Fruit fly (Drosophila melanogaster) whole organism, embryonic: ENCODE measurements around the gene CG44837.

Experiments used
- Awh ChIP-seq: fragments of 200-800 bp; sonication (Bioruptor generic); IDR thresholded peaks from 2 replicates; pipeline ENCODE4, ENCODE4 v1.3.6; 2022; ENCODE audit warnings: missing biosample characterization, missing genetic modification characterization
- CG10274 ChIP-seq: fragments of 200-800 bp; sonication (Bioruptor generic); optimal IDR thresholded peaks from 3 replicates; lab custom pipeline; 2017; ENCODE audit warnings: missing biosample characterization, mild to moderate bottlenecking, missing genetic modification characterization
- CG10366 ChIP-seq: fragments of 200-800 bp; sonication (Bioruptor generic); IDR thresholded peaks from 2 replicates; pipeline ENCODE4 v1.3.6; 2022; ENCODE audit warnings: missing biosample characterization, missing genetic modification characterization
- CG11093 ChIP-seq: fragments of 200-800 bp; sonication (Bioruptor generic); IDR thresholded peaks from 3 replicates; pipeline ENCODE4 v1.3.6; 2022; ENCODE audit warnings: missing biosample characterization, missing genetic modification characterization
- CG17385 ChIP-seq: fragments of 200-800 bp; sonication (Bioruptor generic); optimal IDR thresholded peaks from 3 replicates; lab custom pipeline; 2018; ENCODE audit warnings: missing biosample characterization, mild to moderate bottlenecking, missing genetic modification characterization
- CG2199 ChIP-seq: fragments of 200-800 bp; sonication (Bioruptor generic); IDR thresholded peaks from 3 replicates; pipeline ENCODE4 v1.3.6; 2022; ENCODE audit warnings: missing biosample characterization, missing genetic modification characterization
- CG2712 ChIP-seq: fragments of 200-800 bp; optimal IDR thresholded peaks from 3 replicates; lab custom pipeline; 2019; ENCODE audit warnings: missing biosample characterization, mild to moderate bottlenecking, missing genetic modification characterization, moderate library complexity
- CG6813 ChIP-seq: fragments of 200-800 bp; sonication (Bioruptor generic); optimal IDR thresholded peaks from 2 replicates; lab custom pipeline; 2017; ENCODE audit warnings: missing biosample characterization, missing genetic modification characterization, mild to moderate bottlenecking, moderate library complexity, missing genetic modification reagents
- CG7786 ChIP-seq: fragments of 200-800 bp; sonication (Bioruptor generic); optimal IDR thresholded peaks from 2 replicates; lab custom pipeline; 2016; ENCODE audit warnings: missing biosample characterization, missing genetic modification characterization
- CG8944 ChIP-seq: fragments of 200-800 bp; sonication (Bioruptor generic); optimal IDR thresholded peaks from 3 replicates; lab custom pipeline; 2016; ENCODE audit warnings: missing biosample characterization, missing genetic modification characterization
- CG9437 ChIP-seq: fragments of 200-800 bp; sonication (Bioruptor generic); optimal IDR thresholded peaks from 2 replicates; lab custom pipeline; 2018; ENCODE audit warnings: missing biosample characterization, mild to moderate bottlenecking, missing genetic modification characterization
- CG9932 ChIP-seq: fragments of 200-800 bp; sonication (Bioruptor generic); IDR thresholded peaks from 2 replicates; pipeline ENCODE4 v1.3.6; 2022; ENCODE audit warnings: missing biosample characterization, missing genetic modification characterization
- D19A ChIP-seq: fragments of 200-800 bp; optimal IDR thresholded peaks from 3 replicates; lab custom pipeline; 2019; ENCODE audit warnings: missing biosample characterization, mild to moderate bottlenecking, missing genetic modification characterization, moderate library complexity
- Dbx ChIP-seq: fragments of 200-800 bp; sonication (Bioruptor generic); IDR thresholded peaks from 3 replicates; pipeline ENCODE4 v1.3.6; 2022; ENCODE audit warnings: missing biosample characterization, missing genetic modification characterization
- Dip2 ChIP-seq: fragments of 200-800 bp; sonication (Bioruptor generic); IDR thresholded peaks from 2 replicates; pipeline ENCODE4 v1.3.6; 2022; ENCODE audit warnings: missing biosample characterization, missing genetic modification characterization
- Doc3 ChIP-seq: fragments of 200-800 bp; sonication (Bioruptor generic); IDR thresholded peaks from 3 replicates; pipeline ENCODE4 v1.3.6; 2022; ENCODE audit warnings: missing biosample characterization, missing genetic modification characterization; ENCODE audit not compliant: partially characterized antibody
- Eip74EF ChIP-seq, 2 experiments: fragments of 200-800 bp in 1 of 2; fragments of >200 bp in 1 of 2; sonication (Bioruptor generic) in 1 of 2; optimal IDR thresholded peaks; 2 replicates each; lab custom pipeline; 2017 to 2019; ENCODE audit warnings: missing biosample characterization in 2 of 2, missing genetic modification characterization in 2 of 2, mild to moderate bottlenecking in 1 of 2, moderate library complexity in 1 of 2
- Ets65A ChIP-seq: fragments of 200-800 bp; sonication (Bioruptor generic); peaks from one replicate; lab custom pipeline; 2016; ENCODE audit warnings: missing biosample characterization, missing genetic modification characterization
- Hand ChIP-seq: fragments of 200-800 bp; sonication (Bioruptor generic); optimal IDR thresholded peaks from 2 replicates; lab custom pipeline; 2017; ENCODE audit warnings: mild to moderate bottlenecking, missing biosample characterization, missing genetic modification reagents, missing genetic modification characterization
- Hr3 ChIP-seq: fragments of 200-800 bp; sonication (Bioruptor generic); optimal IDR thresholded peaks from 3 replicates; lab custom pipeline; 2016; ENCODE audit warnings: missing biosample characterization, missing genetic modification characterization
- MESR4 ChIP-seq: fragments of 200-800 bp; sonication (Bioruptor generic); optimal IDR thresholded peaks from 2 replicates; lab custom pipeline; 2018; ENCODE audit warnings: missing biosample characterization, mild to moderate bottlenecking, missing genetic modification characterization, moderate library complexity
- Med ChIP-seq: fragments of 200-800 bp; sonication (Bioruptor generic); peaks from one replicate; lab custom pipeline; 2016; ENCODE audit warnings: missing biosample characterization, missing genetic modification characterization, mild to moderate bottlenecking, inconsistent platforms, moderate library complexity
- NK7.1 ChIP-seq: fragments of 200-800 bp; sonication (Bioruptor generic); optimal IDR thresholded peaks from 3 replicates; lab custom pipeline; 2016; ENCODE audit warnings: missing biosample characterization, missing genetic modification characterization
- Nf-YB ChIP-seq: fragments of 200-800 bp; sonication (Bioruptor generic); optimal IDR thresholded peaks from 3 replicates; lab custom pipeline; 2019; ENCODE audit warnings: missing biosample characterization, mild to moderate bottlenecking, missing genetic modification characterization, moderate library complexity
- Trl ChIP-seq, 3 experiments: fragments of >200 bp in 2 of 3; fragments of 200-800 bp in 1 of 3; sonication (Bioruptor generic) in 1 of 3; optimal IDR thresholded peaks; 2 replicates in 1 of 3; 3 replicates in 2 of 3; lab custom pipeline; 2016 to 2017; ENCODE audit warnings: missing biosample characterization in 1 of 3, missing genetic modification characterization in 1 of 3
- Xrp1 ChIP-seq: fragments of 200-800 bp; sonication (Bioruptor generic); IDR thresholded peaks from 2 replicates; pipeline ENCODE4 v1.3.6; 2022; ENCODE audit warnings: missing biosample characterization, missing genetic modification characterization
- ase ChIP-seq: fragments of 200-800 bp; sonication (Bioruptor generic); IDR thresholded peaks from 3 replicates; pipeline ENCODE4 v1.3.6; 2022; ENCODE audit warnings: missing biosample characterization, missing genetic modification characterization
- ash1 ChIP-seq: fragments of 200-800 bp; sonication (Bioruptor generic); optimal IDR thresholded peaks from 2 replicates; lab custom pipeline; 2018; ENCODE audit warnings: missing biosample characterization, mild to moderate bottlenecking, missing genetic modification characterization
- br ChIP-seq: fragments of >200 bp; optimal IDR thresholded peaks from 2 replicates; lab custom pipeline; 2017
- crc ChIP-seq: fragments of 200-800 bp; sonication (Bioruptor generic); optimal IDR thresholded peaks from 2 replicates; lab custom pipeline; 2016; ENCODE audit warnings: missing biosample characterization, missing genetic modification characterization
- exex ChIP-seq: fragments of 200-800 bp; sonication (Bioruptor generic); optimal IDR thresholded peaks from 4 replicates; lab custom pipeline; 2018; ENCODE audit warnings: missing biosample characterization, mild to moderate bottlenecking, missing genetic modification characterization, moderate library complexity
- fd96Cb ChIP-seq: fragments of 200-800 bp; sonication (Bioruptor generic); optimal IDR thresholded peaks from 2 replicates; lab custom pipeline; 2018; ENCODE audit warnings: missing biosample characterization, mild to moderate bottlenecking, missing genetic modification characterization, moderate library complexity
- gsb ChIP-seq: fragments of 200-800 bp; sonication (Bioruptor generic); IDR thresholded peaks from 2 replicates; pipeline ENCODE4 v1.3.6; 2022; ENCODE audit warnings: missing biosample characterization, missing genetic modification characterization
- lilli ChIP-seq: fragments of 200-800 bp; sonication (Bioruptor generic); optimal IDR thresholded peaks from 3 replicates; lab custom pipeline; 2016; ENCODE audit warnings: missing biosample characterization, missing genetic modification characterization
- lov ChIP-seq, 2 experiments: fragments of 200-800 bp in 1 of 2; fragments of >200 bp in 1 of 2; sonication (Bioruptor generic) in 1 of 2; IDR thresholded peaks in 1 of 2; optimal IDR thresholded peaks in 1 of 2; 2 replicates in 1 of 2; 3 replicates in 1 of 2; pipeline versions ENCODE4 v1.3.6 to Lab custom; 2017 to 2022; ENCODE audit warnings: missing biosample characterization in 1 of 2, missing genetic modification characterization in 1 of 2
- mirr ChIP-seq: fragments of 200-800 bp; sonication (Bioruptor generic); optimal IDR thresholded peaks from 3 replicates; lab custom pipeline; 2018; ENCODE audit warnings: missing biosample characterization, mild to moderate bottlenecking, missing genetic modification characterization
- pfk ChIP-seq: fragments of 200-800 bp; sonication (Bioruptor generic); optimal IDR thresholded peaks from 2 replicates; lab custom pipeline; 2018; ENCODE audit warnings: missing biosample characterization, mild to moderate bottlenecking, missing genetic modification characterization, moderate library complexity
- pita ChIP-seq: fragments of 200-800 bp; sonication (Bioruptor generic); optimal IDR thresholded peaks from 2 replicates; lab custom pipeline; 2017; ENCODE audit warnings: missing biosample characterization, mild to moderate bottlenecking, missing genetic modification characterization
- psq ChIP-seq: fragments of 200-800 bp; sonication (Bioruptor generic); optimal IDR thresholded peaks from 2 replicates; lab custom pipeline; 2017; ENCODE audit warnings: missing biosample characterization, missing genetic modification characterization
- repo ChIP-seq: fragments of 200-800 bp; sonication (Bioruptor generic); optimal IDR thresholded peaks from 2 replicates; lab custom pipeline; 2016; ENCODE audit warnings: missing biosample characterization, missing genetic modification characterization
- scrt ChIP-seq: fragments of 200-800 bp; sonication (Bioruptor generic); optimal IDR thresholded peaks from 2 replicates; lab custom pipeline; 2018; ENCODE audit warnings: missing biosample characterization, mild to moderate bottlenecking, missing genetic modification characterization, moderate library complexity
- stwl ChIP-seq: fragments of 200-800 bp; sonication (Bioruptor generic); optimal IDR thresholded peaks from 3 replicates; lab custom pipeline; 2018; ENCODE audit warnings: missing biosample characterization, mild to moderate bottlenecking, missing genetic modification characterization, moderate library complexity
- trem ChIP-seq: fragments of 200-800 bp; optimal IDR thresholded peaks from 3 replicates; lab custom pipeline; 2019; ENCODE audit warnings: missing biosample characterization, mild to moderate bottlenecking, missing genetic modification characterization, moderate library complexity
- trh ChIP-seq: fragments of 200-800 bp; sonication (Bioruptor generic); optimal IDR thresholded peaks from 2 replicates; lab custom pipeline; 2016; ENCODE audit warnings: missing biosample characterization, missing genetic modification characterization

CG44837 gene

DNA sequence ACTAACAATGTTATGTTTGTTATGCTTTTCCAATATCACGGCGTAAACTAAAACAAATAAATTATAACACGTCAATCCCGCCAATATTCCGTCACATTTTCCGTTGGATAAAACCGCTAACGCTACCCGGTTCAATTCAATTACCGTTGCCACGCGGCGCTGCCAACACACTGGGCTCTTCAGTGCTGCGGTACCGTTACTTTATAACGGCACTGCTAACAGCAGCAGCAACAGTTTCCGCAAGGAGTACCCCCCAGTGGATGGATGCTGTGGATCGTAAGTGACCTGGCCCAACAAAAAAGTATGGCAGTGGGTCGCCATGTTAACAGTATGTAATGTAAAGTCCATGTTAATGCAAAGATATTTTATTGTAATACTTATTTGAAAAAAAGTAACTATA is at the start of gene CG44837:
Gene CG44837, minus strand, starts transcription at position 157 of the 400 bp plus-strand sequence.
- TF ChIP-seq trh (GFP tag; lab: Kevin White, UChicago), result no peak
- no peak for TF ChIP-seq ash1
- TF ChIP-seq stwl (tag; lab: Kevin White, UChicago), result peak; percentile 32
- peak; percentile 84 for TF ChIP-seq scrt (GFP tag; lab: Kevin White, UChicago)
- TF ChIP-seq gsb (GFP tag; lab: Robert Waterston, UW), result no peak
- TF ChIP-seq CG17385 (GFP tag; lab: Kevin White, UChicago), result no peak
- TF ChIP-seq D19A (tag; lab: Kevin White, UChicago), result no peak
- no peak for TF ChIP-seq Xrp1 (GFP tag; lab: Robert Waterston, UW)
- no peak for TF ChIP-seq repo (GFP tag; lab: Kevin White, UChicago)
- no peak for TF ChIP-seq fd96Cb (tag; lab: Kevin White, UChicago)
- peak; percentile 7 for TF ChIP-seq Med
- TF ChIP-seq Eip74EF (GFP tag; optimal IDR thresholded peaks at IDR 0.05; lab: Kevin White, UChicago), result no peak
- no peak for TF ChIP-seq CG6813 (GFP tag; lab: Kevin White, UChicago)
- no peak for TF ChIP-seq ase
- no peak for TF ChIP-seq mirr (GFP tag; lab: Kevin White, UChicago)
- TF ChIP-seq Awh, result no peak
- TF ChIP-seq trem (tag; lab: Kevin White, UChicago), result peak; percentile 8

DNA sequence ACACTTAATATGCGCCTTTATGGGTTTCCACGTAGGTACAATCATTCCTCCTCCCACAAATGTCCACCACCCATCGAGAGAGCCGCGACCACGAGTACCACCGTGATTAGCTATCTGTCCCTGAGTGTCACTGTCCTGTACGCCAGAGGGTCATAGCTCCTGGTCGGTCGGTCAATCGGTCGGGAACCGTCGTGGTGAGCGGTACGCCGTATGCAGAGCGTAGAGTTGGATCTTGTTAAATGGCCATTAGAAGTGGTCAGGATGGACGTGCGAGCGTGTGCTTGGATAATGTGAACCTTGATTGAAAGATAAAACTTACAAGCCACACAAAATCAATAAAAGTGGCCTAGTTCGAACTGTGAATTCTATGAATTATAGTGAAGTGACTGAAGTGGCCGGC is 45.9 kb upstream of the CG44837 start, which contains the start of gene CG6938:
Gene CG6938, plus strand, starts transcription at position 301 of the 400 bp plus-strand sequence.
- no peak for TF ChIP-seq Doc3
- no peak for TF ChIP-seq MESR4 (GFP tag; lab: Kevin White, UChicago)
- TF ChIP-seq Ets65A, result peak; percentile 83

DNA sequence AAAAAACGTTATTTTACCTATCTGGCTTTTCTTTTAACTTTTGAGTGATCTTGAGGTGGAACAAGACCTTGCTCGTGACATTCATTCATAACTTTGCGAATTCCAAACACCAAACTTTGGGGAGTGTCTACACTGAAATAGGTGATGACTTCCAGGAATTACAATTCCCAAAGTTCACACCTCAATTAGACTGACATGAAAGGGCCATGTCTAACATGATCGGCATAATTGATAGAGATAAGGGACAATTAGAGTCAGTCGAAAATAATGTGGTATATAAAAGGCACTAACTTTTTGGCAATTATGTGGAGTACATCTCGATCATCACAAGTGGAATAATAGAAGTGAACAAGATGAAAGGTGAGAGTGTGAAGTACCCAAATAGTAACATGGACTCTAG is 37.1 kb upstream of the CG44837 start, which contains the start of gene CG43896:
Gene CG43896, plus strand, starts transcription at position 301 of the 400 bp plus-strand sequence.
- TF ChIP-seq Hr3 (GFP tag; lab: Kevin White, UChicago), result no peak
- no peak for TF ChIP-seq Dip2 (GFP tag; lab: Robert Waterston, UW)
- no peak for TF ChIP-seq crc
- TF ChIP-seq br (lab: Kevin White, UChicago), result no peak
- TF ChIP-seq pita (GFP tag; lab: Kevin White, UChicago), result no peak
- TF ChIP-seq CG8944 (GFP tag; lab: Kevin White, UChicago), result no peak
- no peak for TF ChIP-seq CG2199 (GFP tag; lab: Robert Waterston, UW)
- no peak for TF ChIP-seq CG7786 (GFP tag; lab: Kevin White, UChicago)
- TF ChIP-seq Nf-YB (GFP tag; lab: Kevin White, UChicago), result no peak
- no peak for TF ChIP-seq Hand
- TF ChIP-seq CG11093 (GFP tag; lab: Robert Waterston, UW), result no peak
- no peak for TF ChIP-seq NK7.1
- TF ChIP-seq fd96Cb (tag; lab: Kevin White, UChicago), result no peak
- no peak for TF ChIP-seq pfk (GFP tag; lab: Kevin White, UChicago)
- TF ChIP-seq Trl (optimal IDR thresholded peaks at IDR 0.05; lab: Kevin White, UChicago), result no peak
- TF ChIP-seq Trl (GFP tag; optimal IDR thresholded peaks at IDR 0.05; lab: Kevin White, UChicago), result no peak

DNA sequence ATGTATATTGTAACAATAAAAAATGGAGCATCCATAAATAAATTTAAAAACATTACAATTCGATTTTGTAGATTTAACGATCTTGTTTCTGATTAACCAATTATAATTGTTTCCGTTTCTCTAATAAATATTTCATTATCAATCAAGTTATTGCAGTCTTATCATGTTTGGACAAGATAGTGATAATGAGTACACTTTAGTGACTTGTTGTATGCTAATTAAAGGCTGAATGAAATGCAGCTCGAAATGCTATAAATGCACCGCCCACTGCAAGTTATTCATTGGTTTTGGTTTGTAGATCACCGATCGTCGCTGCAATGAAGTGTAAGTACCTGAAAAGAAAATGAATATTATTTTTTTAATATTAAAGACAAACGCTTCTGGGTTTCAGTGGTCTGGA is 35.9 kb upstream of the CG44837 start, which contains the start of gene CG14125:
Gene CG14125, plus strand, starts transcription at position 301 of the 400 bp plus-strand sequence.
- TF ChIP-seq psq (GFP tag; lab: Kevin White, UChicago) (no peak), lov (optimal IDR thresholded peaks at IDR 0.05; lab: Kevin White, UChicago) (no peak), lov (GFP tag; IDR thresholded peaks at IDR 0.05; lab: Robert Waterston, UW) (no peak), exex (tag; lab: Kevin White, UChicago) (no peak), lilli (GFP tag; lab: Kevin White, UChicago) (no peak), CG9437 (GFP tag; lab: Kevin White, UChicago) (no peak), CG10366 (no peak), CG2712 (no peak), CG10274 (GFP tag; lab: Kevin White, UChicago) (no peak), CG9932 (GFP tag; lab: Robert Waterston, UW) (no peak), Dbx (GFP tag; lab: Robert Waterston, UW) (no peak)
